Fruit fly (Drosophila melanogaster): ENCODE results near the gene CG33995.

The CG33995 gene

DNA sequence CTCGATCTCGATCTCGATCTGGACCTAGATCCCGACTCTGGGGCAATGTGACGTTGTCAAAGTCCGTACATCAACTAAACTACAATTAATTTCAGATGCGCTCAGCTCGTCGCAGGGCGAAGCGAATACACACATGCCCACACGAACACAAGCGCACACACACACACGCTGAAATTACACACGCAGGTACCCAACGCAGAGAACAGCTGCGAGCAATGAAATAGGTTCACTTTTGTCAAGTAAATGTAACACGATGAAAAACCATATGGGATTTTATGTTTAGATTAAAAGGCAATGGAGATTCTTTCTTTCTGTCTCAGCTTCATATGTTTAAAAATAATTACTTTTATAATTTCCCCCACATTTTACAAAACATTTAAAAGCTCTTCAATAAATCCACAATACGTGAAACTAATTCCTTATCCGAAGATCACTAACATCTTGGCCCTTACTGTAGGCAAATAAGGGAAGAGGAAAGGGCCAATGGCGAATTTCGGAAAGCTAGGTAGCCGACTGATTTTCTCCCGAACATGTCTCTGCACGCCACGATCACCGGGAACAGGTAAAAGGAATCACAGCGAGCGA, 42.7 kb upstream of the CG33995 start (continued):
- peak; percentile 49 for TF ChIP-seq CG4854 (GFP tag; optimal IDR thresholded peaks at IDR 0.05)
- peak; percentile 59 for TF ChIP-seq CG12071 (GFP tag; optimal IDR thresholded peaks at IDR 0.05)
- peak; percentile 88 for TF ChIP-seq CG7839 (tag; optimal IDR thresholded peaks at IDR 0.05)
- peak; percentile 85 for TF ChIP-seq CG12659 (GFP tag; optimal IDR thresholded peaks at IDR 0.05)
- TF ChIP-seq Hey (tag; optimal IDR thresholded peaks at IDR 0.05), result peak; percentile 17
- TF ChIP-seq Dbx (GFP tag; IDR thresholded peaks at IDR 0.05), result peak; percentile 53
- peak; percentile 42 for TF ChIP-seq oc (tag; optimal IDR thresholded peaks at IDR 0.05)
- no peak for TF ChIP-seq tna (GFP tag; IDR thresholded peaks at IDR 0.05; ENCODE audit: partially characterized antibody)
- TF ChIP-seq NK7.1 (GFP tag; optimal IDR thresholded peaks at IDR 0.05), result no peak
- no peak for TF ChIP-seq CG14860 (GFP tag; IDR thresholded peaks at IDR 0.05; ENCODE audit: partially characterized antibody)
- peak; percentile 73 for TF ChIP-seq CG12104 (GFP tag; optimal IDR thresholded peaks at IDR 0.05)
- 0 out of 3 replicates have a peak, but pooled peaks have one; percentile 50 for TF ChIP-seq gce (GFP tag; IDR thresholded peaks at IDR 0.05)
- TF ChIP-seq CG34422 (GFP tag; IDR thresholded peaks at IDR 0.05), result peak; percentile 75; the same call in 2 of the 3 replicates
- TF ChIP-seq MTF-1 (GFP tag; optimal IDR thresholded peaks at IDR 0.05; ENCODE audit: borderline replicate concordance), result peak; percentile 28
- no peak for TF ChIP-seq HLHmδ (GFP tag; optimal IDR thresholded peaks at IDR 0.05)
- peak; percentile 93 for TF ChIP-seq CG8924 (tag; optimal IDR thresholded peaks at IDR 0.05)
- peak; percentile 74 to 85 for TF ChIP-seq chif (GFP tag; optimal IDR thresholded peaks at IDR 0.05)
- no peak for TF ChIP-seq inv (GFP tag; IDR thresholded peaks at IDR 0.05; ENCODE audit: partially characterized antibody)
- TF ChIP-seq nerfin-1 (tag; optimal IDR thresholded peaks at IDR 0.05), result peak; percentile 75
- peak; percentile 45 for TF ChIP-seq CG18011 (GFP tag; optimal IDR thresholded peaks at IDR 0.05)
- TF ChIP-seq CG14965 (GFP tag; optimal IDR thresholded peaks at IDR 0.05; ENCODE audit: borderline replicate concordance), result no peak
- TF ChIP-seq Ssrp (tag; optimal IDR thresholded peaks at IDR 0.05), result peak; percentile 75
- 0 out of 2 replicates have a peak, but pooled peaks have one; percentile 3 for TF ChIP-seq dati (GFP tag; IDR thresholded peaks at IDR 0.05)
- peak; percentile 59 for TF ChIP-seq Asciz (GFP tag; optimal IDR thresholded peaks at IDR 0.05)
- TF ChIP-seq en (GFP tag; optimal IDR thresholded peaks at IDR 0.05), result peak; percentile 45
- peak; percentile 80 for TF ChIP-seq bcd (GFP tag; optimal IDR thresholded peaks at IDR 0.05)
- TF ChIP-seq dysf (GFP tag; IDR thresholded peaks at IDR 0.05), result peak; percentile 86
- TF ChIP-seq ATbp (GFP tag; optimal IDR thresholded peaks at IDR 0.05), result peak; percentile 77
- peak; percentile 30 for TF ChIP-seq CG3995 (GFP tag; optimal IDR thresholded peaks at IDR 0.05)
- TF ChIP-seq Blimp-1 (GFP tag; optimal IDR thresholded peaks at IDR 0.05), result peak; percentile 73
- peak; percentile 53 for TF ChIP-seq Ravus (GFP tag; IDR thresholded peaks at IDR 0.05)
- TF ChIP-seq nmo (GFP tag; optimal IDR thresholded peaks at IDR 0.05), result peak; percentile 86
- peak; percentile 11 for TF ChIP-seq MESR4 (GFP tag; optimal IDR thresholded peaks at IDR 0.05)
- TF ChIP-seq CG12744 (GFP tag; optimal IDR thresholded peaks at IDR 0.05), result peak; percentile 75
- TF ChIP-seq hb (GFP tag; IDR thresholded peaks at IDR 0.05; ENCODE audit: partially characterized antibody), result no peak
- TF ChIP-seq B-H2 (GFP tag; optimal IDR thresholded peaks at IDR 0.05), result peak; percentile 43
- TF ChIP-seq CG9932 (GFP tag; IDR thresholded peaks at IDR 0.05), result peak; percentile 78
- TF ChIP-seq Oaz (GFP tag; IDR thresholded peaks at IDR 0.05), result peak; percentile 58
- TF ChIP-seq Max (GFP tag; optimal IDR thresholded peaks at IDR 0.05), result peak; percentile 78
- TF ChIP-seq Bteb2 (GFP tag; optimal IDR thresholded peaks at IDR 0.05), result peak; percentile 59
- TF ChIP-seq Spps (tag; optimal IDR thresholded peaks at IDR 0.05), result peak; percentile 55
- peak; percentile 79 for TF ChIP-seq al (GFP tag; IDR thresholded peaks at IDR 0.05)
- peak; percentile 68 for TF ChIP-seq yki (optimal IDR thresholded peaks at IDR 0.05)
- TF ChIP-seq lmd (GFP tag; IDR thresholded peaks at IDR 0.05), result peak; percentile 84
- TF ChIP-seq gt (GFP tag; IDR thresholded peaks at IDR 0.05), result no peak
- peak; percentile 74 for TF ChIP-seq tin (GFP tag; optimal IDR thresholded peaks at IDR 0.05)
- TF ChIP-seq ken (GFP tag; IDR thresholded peaks at IDR 0.05), result peak; percentile 51; the same call in 2 of the 3 replicates
- TF ChIP-seq Poxn (GFP tag; IDR thresholded peaks at IDR 0.05), result peak; percentile 56
- TF ChIP-seq bab2 (GFP tag; optimal IDR thresholded peaks at IDR 0.05), result peak; percentile 48

Data from whole organism, embryonic.